Worm (Caenorhabditis elegans) whole organism, late embryonic: Measurements from ENCODE around the gene skr-18.

Experiments used
- C38D4.7 ChIP-seq: fragments of 200-800 bp; sonication (Bioruptor generic); optimal IDR thresholded peaks from 2 replicates; lab custom pipeline; 2018; ENCODE audit warnings: mild to moderate bottlenecking, missing genetic modification characterization, moderate library complexity, missing compliant biosample characterization
- F13H6.1 ChIP-seq: sonication (generic microtip); optimal IDR thresholded peaks from 2 replicates; lab custom pipeline; 2016; ENCODE audit warnings: missing genetic modification characterization, missing compliant biosample characterization
- K02D7.2 ChIP-seq: sonication (generic microtip); optimal IDR thresholded peaks from 2 replicates; lab custom pipeline; 2017; ENCODE audit warnings: mild to moderate bottlenecking, missing genetic modification characterization, missing compliant biosample characterization
- T23F11.4 ChIP-seq: fragments of 200-800 bp; sonication (Bioruptor generic); optimal IDR thresholded peaks from 2 replicates; lab custom pipeline; 2018; ENCODE audit warnings: mild to moderate bottlenecking, missing genetic modification characterization, missing compliant biosample characterization
- Y22D7AL.16 ChIP-seq: sonication (generic microtip); optimal IDR thresholded peaks from 2 replicates; lab custom pipeline; 2016; ENCODE audit warnings: missing genetic modification characterization, missing compliant biosample characterization
- ahr-1 ChIP-seq: sonication (generic microtip); optimal IDR thresholded peaks from 2 replicates; lab custom pipeline; 2016; ENCODE audit warnings: missing genetic modification characterization, missing compliant biosample characterization
- ama-1 ChIP-seq: fragments of 150-350 bp; optimal IDR thresholded peaks from 2 replicates; lab custom pipeline; 2014
- ceh-18 ChIP-seq: sonication (generic microtip); optimal IDR thresholded peaks from 2 replicates; lab custom pipeline; 2016; ENCODE audit warnings: missing genetic modification characterization, missing compliant biosample characterization
- ceh-22 ChIP-seq: sonication (generic microtip); optimal IDR thresholded peaks from 2 replicates; lab custom pipeline; 2017; ENCODE audit warnings: missing biosample characterization, missing genetic modification characterization
- ceh-30 ChIP-seq: fragments of 150-350 bp; optimal IDR thresholded peaks from 2 replicates; lab custom pipeline; 2014; ENCODE audit warnings: missing biosample characterization, missing genetic modification characterization
- ceh-45 ChIP-seq: fragments of 200-800 bp; sonication (Bioruptor generic); IDR thresholded peaks from 2 replicates; pipeline ENCODE4 v1.3.6; 2022; ENCODE audit warnings: missing genetic modification reagents, missing genetic modification characterization, missing compliant biosample characterization
- ceh-48 ChIP-seq: sonication (generic microtip); optimal IDR thresholded peaks from 2 replicates; lab custom pipeline; 2016; ENCODE audit warnings: missing genetic modification characterization, inconsistent platforms, missing compliant biosample characterization
- che-1 ChIP-seq: sonication (generic microtip); optimal IDR thresholded peaks from 2 replicates; lab custom pipeline; 2016; ENCODE audit warnings: mild to moderate bottlenecking, missing genetic modification characterization, missing compliant biosample characterization
- elt-2 ChIP-seq: sonication (generic microtip); optimal IDR thresholded peaks from 2 replicates; lab custom pipeline; 2016; ENCODE audit warnings: missing genetic modification reagents, missing genetic modification characterization, missing compliant biosample characterization
- elt-4 ChIP-seq: sonication (generic microtip); optimal IDR thresholded peaks from 2 replicates; lab custom pipeline; 2016; ENCODE audit warnings: missing genetic modification characterization, missing compliant biosample characterization
- eyg-1 ChIP-seq: sonication (generic microtip); optimal IDR thresholded peaks from 2 replicates; lab custom pipeline; 2016; ENCODE audit warnings: missing genotype, missing genetic modification characterization, missing compliant biosample characterization
- fax-1 ChIP-seq: sonication (generic microtip); optimal IDR thresholded peaks from 2 replicates; lab custom pipeline; 2016; ENCODE audit warnings: missing genotype, missing genetic modification characterization, missing compliant biosample characterization
- gmeb-2 ChIP-seq: sonication (generic microtip); optimal IDR thresholded peaks from 2 replicates; lab custom pipeline; 2016; ENCODE audit warnings: missing genetic modification characterization, inconsistent platforms, missing compliant biosample characterization
- hlh-30 ChIP-seq: sonication (generic microtip); optimal IDR thresholded peaks from 2 replicates; lab custom pipeline; 2017; ENCODE audit warnings: antibody characterized with exemption, missing genetic modification characterization, missing compliant biosample characterization; ENCODE audit not compliant: insufficient read depth
- hlh-6 ChIP-seq: sonication (generic microtip); optimal IDR thresholded peaks from 2 replicates; lab custom pipeline; 2016; ENCODE audit warnings: missing genotype, missing genetic modification characterization, missing compliant biosample characterization
- mec-3 ChIP-seq: sonication (generic microtip); optimal IDR thresholded peaks from 2 replicates; lab custom pipeline; 2016; ENCODE audit warnings: borderline replicate concordance, missing genetic modification characterization, missing compliant biosample characterization
- nfya-1 ChIP-seq: sonication (generic microtip); optimal IDR thresholded peaks from 2 replicates; lab custom pipeline; 2017; ENCODE audit warnings: missing genetic modification characterization, mild to moderate bottlenecking, missing compliant biosample characterization, antibody characterized with exemption, moderate library complexity
- nhr-11 ChIP-seq: fragments of 150-350 bp; optimal IDR thresholded peaks from 2 replicates; lab custom pipeline; 2014; ENCODE audit warnings: missing biosample characterization, missing genetic modification characterization
- nhr-232 ChIP-seq: sonication (generic microtip); optimal IDR thresholded peaks from 2 replicates; lab custom pipeline; 2016; ENCODE audit warnings: missing genetic modification characterization, missing compliant biosample characterization
- npax-4 ChIP-seq: sonication (generic microtip); optimal IDR thresholded peaks from 2 replicates; lab custom pipeline; 2016; ENCODE audit warnings: missing genetic modification characterization, missing compliant biosample characterization
- odd-2 ChIP-seq: sonication (generic microtip); optimal IDR thresholded peaks from 2 replicates; lab custom pipeline; 2017; ENCODE audit warnings: antibody characterized with exemption, mild to moderate bottlenecking, missing genetic modification characterization, missing compliant biosample characterization
- pag-3 ChIP-seq: sonication (generic microtip); optimal IDR thresholded peaks from 2 replicates; lab custom pipeline; 2016; ENCODE audit warnings: missing compliant biosample characterization, missing genetic modification characterization, borderline replicate concordance
- pha-2 ChIP-seq: sonication (generic microtip); optimal IDR thresholded peaks from 2 replicates; lab custom pipeline; 2017; ENCODE audit warnings: mild to moderate bottlenecking, missing genetic modification characterization, missing compliant biosample characterization
- pqm-1 ChIP-seq: sonication (generic microtip); optimal IDR thresholded peaks from 2 replicates; lab custom pipeline; 2016; ENCODE audit warnings: missing genetic modification characterization, missing compliant biosample characterization
- pros-1 ChIP-seq: fragments of 150-350 bp; optimal IDR thresholded peaks from 2 replicates; lab custom pipeline; 2014; ENCODE audit warnings: missing biosample characterization, missing genetic modification reagents, missing genetic modification characterization
- ref-2 ChIP-seq: sonication (generic microtip); optimal IDR thresholded peaks from 2 replicates; lab custom pipeline; 2016; ENCODE audit warnings: missing genetic modification characterization, missing compliant biosample characterization
- rnt-1 ChIP-seq: sonication (generic microtip); optimal IDR thresholded peaks from 2 replicates; lab custom pipeline; 2016; ENCODE audit warnings: missing genetic modification characterization, missing compliant biosample characterization
- syd-9 ChIP-seq: sonication (generic microtip); optimal IDR thresholded peaks from 2 replicates; lab custom pipeline; 2016; ENCODE audit warnings: mild to moderate bottlenecking, missing genetic modification characterization, moderate library complexity, missing compliant biosample characterization
- tbx-2 ChIP-seq: sonication (generic microtip); optimal IDR thresholded peaks from 2 replicates; lab custom pipeline; 2016; ENCODE audit warnings: missing genetic modification characterization, missing compliant biosample characterization
- ttx-3 ChIP-seq: sonication (generic microtip); optimal IDR thresholded peaks from 2 replicates; lab custom pipeline; 2016; ENCODE audit warnings: missing genetic modification reagents, missing genetic modification characterization, missing compliant biosample characterization
- unc-3 ChIP-seq, 2 experiments: fragments of 200-800 bp in 1 of 2; sonication (Bioruptor generic) in 1 of 2; sonication (generic microtip) in 1 of 2; conservative IDR thresholded peaks in 1 of 2; optimal IDR thresholded peaks in 1 of 2; 2 replicates each; pipeline versions ENCODE4 v1.3.6 to Lab custom; 2016 to 2022; ENCODE audit warnings: missing compliant biosample characterization in 2 of 2, missing genetic modification characterization in 2 of 2, missing genetic modification reagents in 1 of 2
- unc-42 ChIP-seq: sonication (generic microtip); optimal IDR thresholded peaks from 2 replicates; lab custom pipeline; 2016; ENCODE audit warnings: missing genotype, missing genetic modification characterization, missing compliant biosample characterization
- zip-5 ChIP-seq: sonication (generic microtip); optimal IDR thresholded peaks from 2 replicates; lab custom pipeline; 2016; ENCODE audit warnings: missing genetic modification characterization, missing compliant biosample characterization
- ztf-16 ChIP-seq: sonication (generic microtip); optimal IDR thresholded peaks from 2 replicates; lab custom pipeline; 2017; ENCODE audit warnings: missing genetic modification characterization, missing compliant biosample characterization

skr-18 gene

ce11 chrIV:794275-794674 lies 958 bp downstream of the skr-18 start, which contains the start of gene F56B3.4:
Gene F56B3.4, minus strand, starts transcription at chrIV:794275.
- no peak for TF ChIP-seq mec-3 (tag; lab: Kevin White, UChicago)

ce11 chrIV:787755-788154 lies 7.5 kb downstream of the skr-18 start, which contains the start of gene F56B3.6:
Gene F56B3.6, plus strand, starts transcription at chrIV:788055.
- TF ChIP-seq Y22D7AL.16 (tag; lab: Kevin White, UChicago) (no peak), elt-4 (no peak), odd-2 (no peak), gmeb-2 (no peak), K02D7.2 (tag; lab: Kevin White, UChicago) (no peak), hlh-30 (no peak), fax-1 (no peak), ceh-18 (tag; lab: Kevin White, UChicago) (no peak), rnt-1 (tag; lab: Kevin White, UChicago) (no peak), npax-4 (no peak), hlh-6 (tag; lab: Kevin White, UChicago) (no peak), che-1 (tag; lab: Kevin White, UChicago) (no peak), F13H6.1 (tag; lab: Kevin White, UChicago) (no peak), nhr-11 (no peak), pros-1 (tag; lab: Kevin White, UChicago) (no peak), eyg-1 (tag; lab: Kevin White, UChicago) (no peak), unc-42 (tag; lab: Kevin White, UChicago) (no peak), ama-1 (no peak), nfya-1 (tag; lab: Kevin White, UChicago) (no peak), unc-3 (GFP tag; conservative IDR thresholded peaks at IDR 0.05; lab: Robert Waterston, UW) (no peak), unc-3 (tag; optimal IDR thresholded peaks at IDR 0.05; lab: Kevin White, UChicago) (no peak)

- TF ChIP-seq fax-1 (no peak), ama-1 (no peak), ceh-22 (tag; lab: Kevin White, UChicago) (no peak)
These were observed 12.8 kb downstream of the skr-18 start for ce11 chrIV:782393-782792.

DNA sequence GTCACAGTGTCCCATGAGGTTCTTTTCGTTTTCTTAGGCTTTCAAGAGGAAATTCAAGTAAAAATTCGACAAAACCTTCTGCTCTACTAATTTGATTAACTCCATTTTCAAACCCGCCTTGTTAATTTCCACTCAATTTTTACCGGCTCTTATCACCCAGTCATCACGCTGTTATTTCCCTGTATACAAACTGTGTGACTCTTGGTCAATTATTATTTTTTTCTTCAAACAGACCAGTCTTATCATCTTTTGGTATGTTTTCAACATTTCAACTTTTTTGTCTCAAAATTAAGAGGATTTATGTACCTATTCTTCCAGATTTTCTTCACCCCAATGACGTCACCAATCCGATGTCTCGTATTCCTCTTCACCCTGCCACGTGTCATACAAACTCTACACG lies 16.7 kb downstream of the skr-18 start, which contains the start of gene ugt-52:
Gene ugt-52, plus strand, starts transcription at position 301 of the 400 bp plus-strand sequence.
- TF ChIP-seq pqm-1 (tag; lab: Kevin White, UChicago) (no peak), hlh-30 (no peak), ztf-16 (no peak), zip-5 (tag; lab: Kevin White, UChicago) (no peak), ceh-18 (tag; lab: Kevin White, UChicago) (no peak), ceh-45 (GFP tag; lab: Robert Waterston, UW) (no peak), eyg-1 (tag; lab: Kevin White, UChicago) (no peak), ceh-48 (tag; lab: Kevin White, UChicago) (no peak), pag-3 (tag; lab: Kevin White, UChicago) (no peak), ttx-3 (tag; lab: Kevin White, UChicago) (no peak), tbx-2 (tag; lab: Kevin White, UChicago) (no peak), elt-2 (tag; lab: Kevin White, UChicago) (no peak), T23F11.4 (no peak), ama-1 (no peak), nhr-232 (no peak)
- TF ChIP-seq, all 69 proteins: peak for 0

- no peak for TF ChIP-seq syd-9 (tag; lab: Kevin White, UChicago)
- TF ChIP-seq hlh-30, result no peak
- TF ChIP-seq zip-5 (tag; lab: Kevin White, UChicago), result no peak
- TF ChIP-seq elt-2 (tag; lab: Kevin White, UChicago), result no peak
- no peak for TF ChIP-seq nhr-232
- TF ChIP-seq C38D4.7 (GFP tag; lab: Kevin White, UChicago), result no peak
- no peak for TF ChIP-seq ceh-30 (tag; lab: Kevin White, UChicago)
- no peak for TF ChIP-seq ref-2 (tag; lab: Kevin White, UChicago)
- TF ChIP-seq pag-3 (tag; lab: Kevin White, UChicago), result no peak
- TF ChIP-seq mec-3 (tag; lab: Kevin White, UChicago), result no peak
- TF ChIP-seq eyg-1 (tag; lab: Kevin White, UChicago), result no peak
- no peak for TF ChIP-seq nfya-1 (tag; lab: Kevin White, UChicago)
- no peak for TF ChIP-seq odd-2
- no peak for TF ChIP-seq ceh-22 (tag; lab: Kevin White, UChicago)
- no peak for TF ChIP-seq ahr-1
- TF ChIP-seq pha-2 (tag; lab: Kevin White, UChicago), result no peak
These were observed 21.7 kb downstream of the skr-18 start for ce11 chrIV:773580-773979.
